Worm (Caenorhabditis elegans): ENCODE data around the gene srbc-29.

The srbc-29 gene

DNA sequence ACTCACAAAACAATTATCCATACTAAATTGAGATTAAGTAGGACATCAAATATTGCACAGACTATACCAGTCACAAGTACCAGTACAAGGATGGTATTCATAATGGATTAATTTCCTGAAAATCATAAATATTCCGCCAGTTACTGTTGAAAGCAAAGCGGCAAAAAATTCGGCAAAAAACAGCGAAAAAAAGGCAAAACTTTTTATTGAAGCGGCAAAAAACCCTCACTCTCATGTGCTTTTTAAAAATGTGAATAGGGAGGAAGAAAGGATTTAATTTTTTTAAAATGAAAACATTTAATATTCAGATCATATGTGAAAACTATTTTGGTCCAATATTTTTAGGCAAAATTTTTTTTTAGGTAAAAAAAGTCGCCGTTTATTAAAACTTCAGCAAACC lies at the start of gene srbc-29:
TSS of gene srbc-29 (minus strand) at position 101 of the 400 bp plus-strand sequence.
- TF ChIP-seq snpc-4 (tag; optimal IDR thresholded peaks at IDR 0.05) = no peak
- TF ChIP-seq hlh-1 (tag; optimal IDR thresholded peaks at IDR 0.05) = no peak
- TF ChIP-seq nhr-12 (tag; optimal IDR thresholded peaks at IDR 0.05) = no peak
- no peak for TF ChIP-seq lin-13 (tag; optimal IDR thresholded peaks at IDR 0.05)
- TF ChIP-seq bed-3 (GFP tag; optimal IDR thresholded peaks at IDR 0.05) = no peak
- no peak for TF ChIP-seq mab-5 (tag; optimal IDR thresholded peaks at IDR 0.05)
- no peak for TF ChIP-seq ham-2 (GFP tag; optimal IDR thresholded peaks at IDR 0.05)
- no peak for TF ChIP-seq nhr-2 (tag; optimal IDR thresholded peaks at IDR 0.05)
- no peak for TF ChIP-seq lsy-2 (tag; optimal IDR thresholded peaks at IDR 0.05)
- no peak for TF ChIP-seq lin-32 (GFP tag; optimal IDR thresholded peaks at IDR 0.05)
- no peak for TF ChIP-seq tbx-8 (GFP tag; optimal IDR thresholded peaks at IDR 0.05)
- no peak for TF ChIP-seq unc-39 (tag; optimal IDR thresholded peaks at IDR 0.05)
- TF ChIP-seq nhr-76 (tag; optimal IDR thresholded peaks at IDR 0.05) = no peak
- no peak for TF ChIP-seq ceh-83 (GFP tag; optimal IDR thresholded peaks at IDR 0.05)
- no peak for TF ChIP-seq flh-1 (GFP tag; optimal IDR thresholded peaks at IDR 0.05)
- TF ChIP-seq ceh-39 (tag; optimal IDR thresholded peaks at IDR 0.05) = no peak
- no peak for TF ChIP-seq zip-8 (tag; optimal IDR thresholded peaks at IDR 0.05)

ce11 chrV:3517889-3518288 lies 47.2 kb upstream of the srbc-29 start, which contains the start of gene str-227:
Gene str-227 (plus strand): TSS chrV:3518189.
- TF ChIP-seq tbx-8 (GFP tag; optimal IDR thresholded peaks at IDR 0.05) (no peak), unc-120 (tag; optimal IDR thresholded peaks at IDR 0.05; ENCODE audit: poor library complexity, severe bottlenecking) (no peak), mep-1 (tag; optimal IDR thresholded peaks at IDR 0.05) (no peak), mls-2 (tag; optimal IDR thresholded peaks at IDR 0.05) (no peak), blmp-1 (tag; optimal IDR thresholded peaks at IDR 0.05) (no peak), lsy-2 (tag; optimal IDR thresholded peaks at IDR 0.05) (no peak), elt-1 (tag; optimal IDR thresholded peaks at IDR 0.05; ENCODE audit: borderline replicate concordance, insufficient read depth) (no peak), hlh-1 (tag; optimal IDR thresholded peaks at IDR 0.05) (no peak), pha-4 (tag; optimal IDR thresholded peaks at IDR 0.05) (no peak), lin-32 (GFP tag; optimal IDR thresholded peaks at IDR 0.05) (no peak), zip-8 (tag; optimal IDR thresholded peaks at IDR 0.05) (no peak), mab-5 (tag; optimal IDR thresholded peaks at IDR 0.05) (no peak), ham-2 (GFP tag; optimal IDR thresholded peaks at IDR 0.05) (no peak), cnd-1 (tag; optimal IDR thresholded peaks at IDR 0.05) (no peak), elt-3 (tag; optimal IDR thresholded peaks at IDR 0.05) (no peak), sptf-1 (tag; optimal IDR thresholded peaks at IDR 0.05) (no peak), nhr-12 (tag; optimal IDR thresholded peaks at IDR 0.05) (no peak), ceh-39 (tag; optimal IDR thresholded peaks at IDR 0.05) (no peak), flh-1 (GFP tag; optimal IDR thresholded peaks at IDR 0.05) (no peak)

- no peak for TF ChIP-seq ceh-43 (GFP tag; optimal IDR thresholded peaks at IDR 0.05)
- no peak for TF ChIP-seq M03D4.4 (tag; optimal IDR thresholded peaks at IDR 0.05)
- TF ChIP-seq sptf-1 (tag; optimal IDR thresholded peaks at IDR 0.05) = no peak
- no peak for TF ChIP-seq elt-3 (tag; optimal IDR thresholded peaks at IDR 0.05)
- TF ChIP-seq pha-4 (tag; optimal IDR thresholded peaks at IDR 0.05) = no peak
- TF ChIP-seq nhr-76 (tag; optimal IDR thresholded peaks at IDR 0.05) = no peak
- no peak for TF ChIP-seq elt-1 (tag; optimal IDR thresholded peaks at IDR 0.05; ENCODE audit: borderline replicate concordance, insufficient read depth)
- TF ChIP-seq nhr-2 (tag; optimal IDR thresholded peaks at IDR 0.05) = no peak
- no peak for TF ChIP-seq nhr-12 (tag; optimal IDR thresholded peaks at IDR 0.05)
- no peak for TF ChIP-seq hlh-1 (tag; optimal IDR thresholded peaks at IDR 0.05)
- TF ChIP-seq ham-2 (GFP tag; optimal IDR thresholded peaks at IDR 0.05) = no peak
- no peak for TF ChIP-seq drap-1 (GFP tag; optimal IDR thresholded peaks at IDR 0.05)
- TF ChIP-seq lin-13 (tag; optimal IDR thresholded peaks at IDR 0.05) = no peak
Observed at ce11 chrV:3512381-3512780, 41.7 kb upstream of the srbc-29 start, which contains the start of gene str-226. Gene str-226 (plus strand): TSS chrV:3512681.

- no peak for TF ChIP-seq ztf-11 (tag; optimal IDR thresholded peaks at IDR 0.05)
- TF ChIP-seq nhr-237 (tag; optimal IDR thresholded peaks at IDR 0.05) = no peak
- TF ChIP-seq nhr-12 (tag; optimal IDR thresholded peaks at IDR 0.05) = no peak
Observed at ce11 chrV:3509878-3510277, 39.2 kb upstream of the srbc-29 start, which contains the start of gene str-228. Gene str-228 (plus strand): TSS chrV:3510178.

DNA sequence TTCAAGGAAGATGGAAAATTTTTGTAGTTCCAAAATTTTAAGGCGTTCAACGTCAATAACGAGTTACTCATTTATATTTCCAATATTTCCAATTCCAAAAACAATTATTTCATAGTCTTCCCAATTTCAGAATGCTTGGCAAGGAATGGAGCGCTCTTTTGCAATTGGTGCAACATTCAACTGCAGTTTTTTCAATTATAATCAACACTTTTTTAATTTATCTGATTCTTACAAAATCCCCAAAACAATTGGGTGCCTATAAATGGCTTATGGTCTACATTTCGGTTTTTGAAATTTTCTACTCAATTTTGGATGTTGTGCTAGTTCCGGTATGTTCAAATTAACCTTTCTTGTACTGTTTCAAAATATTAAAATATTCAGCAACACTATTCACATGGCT lies 37.0 kb upstream of the srbc-29 start, which contains the start of gene str-225:
TSS of gene str-225 (plus strand) at position 132 of the 400 bp plus-strand sequence.
- TF ChIP-seq ceh-43 (GFP tag; optimal IDR thresholded peaks at IDR 0.05) (no peak), ceh-83 (GFP tag; optimal IDR thresholded peaks at IDR 0.05) (no peak), elt-3 (tag; optimal IDR thresholded peaks at IDR 0.05) (no peak), nhr-2 (tag; optimal IDR thresholded peaks at IDR 0.05) (no peak), M03D4.4 (tag; optimal IDR thresholded peaks at IDR 0.05) (no peak), nhr-28 (tag; optimal IDR thresholded peaks at IDR 0.05) (no peak), nhr-12 (tag; optimal IDR thresholded peaks at IDR 0.05) (no peak), pha-4 (tag; optimal IDR thresholded peaks at IDR 0.05) (no peak), nhr-76 (tag; optimal IDR thresholded peaks at IDR 0.05) (no peak), mls-2 (tag; optimal IDR thresholded peaks at IDR 0.05) (no peak), unc-39 (tag; optimal IDR thresholded peaks at IDR 0.05) (no peak), snpc-4 (tag; optimal IDR thresholded peaks at IDR 0.05) (no peak), flh-1 (GFP tag; optimal IDR thresholded peaks at IDR 0.05) (no peak), sptf-1 (tag; optimal IDR thresholded peaks at IDR 0.05) (no peak), hlh-1 (tag; optimal IDR thresholded peaks at IDR 0.05) (no peak)
